Worm (Caenorhabditis elegans) whole organism, L1 larva: Measurements from ENCODE around the gene T19H5.7.

Experiments
- Y116A8C.19 ChIP-seq: sonication (generic microtip); optimal IDR thresholded peaks from 2 replicates; lab custom pipeline; 2016; ENCODE audit warnings: missing compliant biosample characterization, missing genetic modification characterization, borderline replicate concordance
- alr-1 ChIP-seq: fragments of 200-800 bp; sonication (Bioruptor generic); optimal IDR thresholded peaks from 2 replicates; lab custom pipeline; 2018; ENCODE audit warnings: borderline replicate concordance, mild to moderate bottlenecking, missing genetic modification characterization, missing compliant biosample characterization
- aly-2 ChIP-seq: fragments of 150-350 bp; optimal IDR thresholded peaks from 2 replicates; lab custom pipeline; 2014; ENCODE audit warnings: missing biosample characterization, missing genetic modification characterization
- ama-1 ChIP-seq: fragments of 150-350 bp; optimal IDR thresholded peaks from 2 replicates; lab custom pipeline; 2014
- blmp-1 ChIP-seq: fragments of 150-350 bp; optimal IDR thresholded peaks from 2 replicates; lab custom pipeline; 2014; ENCODE audit warnings: missing biosample characterization, missing genetic modification characterization
- ceh-8 ChIP-seq: fragments of 200-800 bp; sonication (Bioruptor generic); optimal IDR thresholded peaks from 2 replicates; lab custom pipeline; 2018; ENCODE audit warnings: mild to moderate bottlenecking, missing genetic modification characterization, moderate library complexity, missing compliant biosample characterization
- ceh-82 ChIP-seq, 3 experiments: fragments of 150-350 bp in 1 of 3; sonication (generic microtip) in 2 of 3; optimal IDR thresholded peaks; 2 replicates each; lab custom pipeline; 2014 to 2017; ENCODE audit warnings: missing biosample characterization in 3 of 3, missing genetic modification characterization in 3 of 3
- ceh-90 ChIP-seq: sonication (generic microtip); optimal IDR thresholded peaks from 2 replicates; lab custom pipeline; 2016; ENCODE audit warnings: missing genetic modification characterization, missing compliant biosample characterization
- dpl-1 ChIP-seq, 3 experiments: fragments of 150-350 bp in 2 of 3; sonication (generic microtip) in 1 of 3; optimal IDR thresholded peaks; 2 replicates each; lab custom pipeline; 2014 to 2017; ENCODE audit warnings: missing biosample characterization in 3 of 3, missing genetic modification characterization in 3 of 3, missing genetic modification reagents in 3 of 3
- dsc-1 ChIP-seq: sonication (generic microtip); optimal IDR thresholded peaks from 2 replicates; lab custom pipeline; 2016; ENCODE audit warnings: mild to moderate bottlenecking, missing genetic modification characterization, missing compliant biosample characterization
- egl-27 ChIP-seq, 2 experiments: fragments of 150-350 bp in 1 of 2; sonication (generic microtip); optimal IDR thresholded peaks; 3 replicates each; lab custom pipeline; 2017 to 2018; ENCODE audit warnings: missing biosample characterization in 2 of 2, missing genetic modification characterization in 2 of 2, missing genetic modification reagents in 2 of 2
- ets-5 ChIP-seq: fragments of 200-800 bp; sonication (Bioruptor generic); IDR thresholded peaks from 2 replicates; pipeline ENCODE4 v1.3.6; 2022; ENCODE audit warnings: missing genetic modification characterization, missing compliant biosample characterization
- fos-1 ChIP-seq: fragments of 150-350 bp; optimal IDR thresholded peaks from 2 replicates; lab custom pipeline; 2014; ENCODE audit warnings: missing biosample characterization, missing genetic modification characterization
- grh-1 ChIP-seq: fragments of 200-800 bp; sonication (Bioruptor generic); IDR thresholded peaks from 2 replicates; pipeline ENCODE4 v1.3.6; 2022; ENCODE audit warnings: missing genetic modification reagents, missing genetic modification characterization, missing compliant biosample characterization
- hlh-17 ChIP-seq: fragments of 200-800 bp; sonication (Bioruptor generic); optimal IDR thresholded peaks from 2 replicates; lab custom pipeline; 2018; ENCODE audit warnings: missing genetic modification characterization, mild to moderate bottlenecking, missing compliant biosample characterization, moderate library complexity, borderline replicate concordance
- hpl-2 ChIP-seq: fragments of 150-350 bp; optimal IDR thresholded peaks from 2 replicates; lab custom pipeline; 2014; ENCODE audit warnings: missing biosample characterization, missing genetic modification reagents, missing genetic modification characterization
- irx-1 ChIP-seq: sonication (generic microtip); optimal IDR thresholded peaks from 2 replicates; lab custom pipeline; 2016; ENCODE audit warnings: missing genetic modification characterization, missing compliant biosample characterization
- isw-1 ChIP-seq: fragments of 200-800 bp; sonication (Bioruptor generic); IDR thresholded peaks from 2 replicates; pipeline ENCODE4 v1.3.6; 2022; ENCODE audit warnings: missing genetic modification characterization, missing compliant biosample characterization
- jun-1 ChIP-seq: fragments of 150-350 bp; optimal IDR thresholded peaks from 2 replicates; lab custom pipeline; 2014; ENCODE audit warnings: missing biosample characterization, missing genetic modification reagents, missing genetic modification characterization
- lin-13 ChIP-seq: fragments of 150-350 bp; optimal IDR thresholded peaks from 2 replicates; lab custom pipeline; 2014; ENCODE audit warnings: missing biosample characterization, missing genetic modification reagents, missing genetic modification characterization
- lir-3 ChIP-seq: sonication (generic microtip); optimal IDR thresholded peaks from 2 replicates; lab custom pipeline; 2016; ENCODE audit warnings: mild to moderate bottlenecking, missing genetic modification characterization, moderate library complexity, missing compliant biosample characterization; ENCODE audit not compliant: poor library complexity
- mab-9 ChIP-seq: fragments of 200-800 bp; sonication (Bioruptor generic); IDR thresholded peaks from 2 replicates; pipeline ENCODE4 v1.3.6; 2022; ENCODE audit warnings: missing genetic modification reagents, missing genetic modification characterization, missing compliant biosample characterization
- mep-1 ChIP-seq: fragments of 150-350 bp; optimal IDR thresholded peaks from 2 replicates; lab custom pipeline; 2014; ENCODE audit warnings: missing biosample characterization, missing genetic modification characterization
- nhr-28 ChIP-seq: fragments of 150-350 bp; optimal IDR thresholded peaks from 2 replicates; lab custom pipeline; 2014; ENCODE audit warnings: missing biosample characterization, missing genetic modification characterization
- nhr-71 ChIP-seq: sonication (generic microtip); optimal IDR thresholded peaks from 2 replicates; lab custom pipeline; 2016; ENCODE audit warnings: mild to moderate bottlenecking, missing genetic modification characterization, moderate library complexity, missing compliant biosample characterization
- nhr-76 ChIP-seq: sonication (generic microtip); optimal IDR thresholded peaks from 2 replicates; lab custom pipeline; 2017; ENCODE audit warnings: missing biosample characterization, missing genetic modification characterization
- nhr-77 ChIP-seq: fragments of 150-350 bp; optimal IDR thresholded peaks from 2 replicates; lab custom pipeline; 2014; ENCODE audit warnings: missing biosample characterization, missing genetic modification characterization
- nhr-84 ChIP-seq: sonication (generic microtip); optimal IDR thresholded peaks from 2 replicates; lab custom pipeline; 2017; ENCODE audit warnings: missing biosample characterization, missing genetic modification characterization
- pqm-1 ChIP-seq: sonication (generic microtip); optimal IDR thresholded peaks from 3 replicates; lab custom pipeline; 2017; ENCODE audit warnings: missing biosample characterization, missing genetic modification characterization
- snpc-4 ChIP-seq: fragments of 150-350 bp; optimal IDR thresholded peaks from 2 replicates; lab custom pipeline; 2014; ENCODE audit warnings: missing biosample characterization, missing genetic modification characterization
- sox-4 ChIP-seq: sonication (generic microtip); optimal IDR thresholded peaks from 2 replicates; lab custom pipeline; 2016; ENCODE audit warnings: missing genetic modification characterization, missing compliant biosample characterization
- sptf-1 ChIP-seq: fragments of 150-350 bp; optimal IDR thresholded peaks from 2 replicates; lab custom pipeline; 2014; ENCODE audit warnings: missing biosample characterization, missing genetic modification characterization
- sup-37 ChIP-seq: fragments of 200-800 bp; sonication (Bioruptor generic); optimal IDR thresholded peaks from 2 replicates; lab custom pipeline; 2018; ENCODE audit warnings: mild to moderate bottlenecking, missing genetic modification characterization, missing compliant biosample characterization
- swsn-7 ChIP-seq: sonication (generic microtip); optimal IDR thresholded peaks from 2 replicates; lab custom pipeline; 2016; ENCODE audit warnings: missing genetic modification characterization, missing compliant biosample characterization
- tbx-2 ChIP-seq: sonication (generic microtip); optimal IDR thresholded peaks from 2 replicates; lab custom pipeline; 2016; ENCODE audit warnings: missing genetic modification characterization, missing compliant biosample characterization
- tlp-1 ChIP-seq: fragments of 150-350 bp; optimal IDR thresholded peaks from 2 replicates; lab custom pipeline; 2014; ENCODE audit warnings: missing biosample characterization, missing genetic modification characterization
- unc-130 ChIP-seq: fragments of 150-350 bp; optimal IDR thresholded peaks from 2 replicates; lab custom pipeline; 2017; ENCODE audit warnings: missing biosample characterization, missing genetic modification characterization, inconsistent platforms
- unc-62 ChIP-seq: fragments of 150-350 bp; optimal IDR thresholded peaks from 2 replicates; lab custom pipeline; 2014; ENCODE audit warnings: missing biosample characterization, missing genetic modification reagents, missing genetic modification characterization
- unc-86 ChIP-seq: sonication (generic microtip); optimal IDR thresholded peaks from 2 replicates; lab custom pipeline; 2016; ENCODE audit warnings: missing genetic modification characterization, missing compliant biosample characterization
- vab-15 ChIP-seq: sonication (generic microtip); optimal IDR thresholded peaks from 2 replicates; lab custom pipeline; 2017; ENCODE audit warnings: missing genotype, mild to moderate bottlenecking, missing genetic modification characterization, missing compliant biosample characterization
- zag-1 ChIP-seq: fragments of 150-350 bp; optimal IDR thresholded peaks from 2 replicates; lab custom pipeline; 2014; ENCODE audit warnings: missing biosample characterization, missing genetic modification characterization
- zip-4 ChIP-seq: fragments of 200-800 bp; sonication (Bioruptor generic); optimal IDR thresholded peaks from 2 replicates; lab custom pipeline; 2018; ENCODE audit warnings: mild to moderate bottlenecking, missing genetic modification characterization, moderate library complexity, missing compliant biosample characterization
- ztf-4 ChIP-seq: fragments of 150-350 bp; optimal IDR thresholded peaks from 2 replicates; lab custom pipeline; 2014; ENCODE audit warnings: missing biosample characterization, missing genetic modification characterization

T19H5.7 gene

ce11 chrII:9493242-9494058 lies 13.5 kb upstream of the T19H5.7 start (continued):
- TF ChIP-seq ceh-8 (no peak), nhr-77 (tag; lab: Kevin White, UChicago) (no peak), lir-3 (tag; lab: Kevin White, UChicago) (no peak), nhr-71 (tag; lab: Kevin White, UChicago) (peak; percentile 77), hlh-17 (GFP tag; lab: Kevin White, UChicago) (no peak), grh-1 (peak; percentile 36; the same call in 1 of the 2 replicates), mep-1 (tag; lab: Kevin White, UChicago) (peak; percentile 36), irx-1 (tag; lab: Kevin White, UChicago) (no peak), nhr-28 (no peak), tbx-2 (no peak), unc-86 (tag; lab: Kevin White, UChicago) (no peak), unc-62 (GFP tag; lab: Kevin White, UChicago) (no peak), blmp-1 (peak; percentile 38), vab-15 (tag; lab: Kevin White, UChicago) (no peak), ceh-90 (tag; lab: Kevin White, UChicago) (no peak), ama-1 (no peak), tlp-1 (tag; lab: Kevin White, UChicago) (no peak), sup-37 (no peak), dsc-1 (tag; lab: Kevin White, UChicago) (no peak), hpl-2 (GFP tag; lab: Kevin White, UChicago) (no peak), ets-5 (no peak), dpl-1 (GFP tag; optimal IDR thresholded peaks at IDR 0.05; lab: Kevin White, UChicago) (no peak), aly-2 (tag; lab: Kevin White, UChicago) (no peak), mab-9 (GFP tag; lab: Robert Waterston, UW) (no peak), fos-1 (tag; lab: Kevin White, UChicago) (no peak), zag-1 (tag; lab: Kevin White, UChicago) (no peak), alr-1 (no peak), swsn-7 (tag; lab: Kevin White, UChicago) (no peak), pqm-1 (tag; lab: Kevin White, UChicago) (no peak), zip-4 (GFP tag; lab: Kevin White, UChicago) (no peak), lin-13 (GFP tag; lab: Kevin White, UChicago) (no peak), Y116A8C.19 (tag; lab: Kevin White, UChicago) (no peak), nhr-76 (no peak)

ce11 chrII:9491045-9491444 lies 11.1 kb upstream of the T19H5.7 start:
- TF ChIP-seq jun-1 (no peak), snpc-4 (tag; lab: Kevin White, UChicago) (no peak), hpl-2 (GFP tag; lab: Kevin White, UChicago) (no peak), dsc-1 (tag; lab: Kevin White, UChicago) (no peak), nhr-84 (no peak), sox-4 (tag; lab: Kevin White, UChicago) (no peak), isw-1 (GFP tag; lab: Robert Waterston, UW) (no peak), ceh-90 (tag; lab: Kevin White, UChicago) (no peak), vab-15 (tag; lab: Kevin White, UChicago) (no peak), unc-130 (tag; lab: Kevin White, UChicago) (no peak), ztf-4 (no peak), ceh-82 (tag; optimal IDR thresholded peaks at IDR 0.05; lab: Kevin White, UChicago) (no peak), egl-27 (tag; optimal IDR thresholded peaks at IDR 0.05; lab: Kevin White, UChicago) (no peak), unc-62 (GFP tag; lab: Kevin White, UChicago) (no peak), tlp-1 (tag; lab: Kevin White, UChicago) (no peak), sptf-1 (tag; lab: Kevin White, UChicago) (no peak)
